Worm (Caenorhabditis elegans) whole organism, mixed stage, embryonic: ENCODE measurements around the gene C10B5.1.

ENCODE experiments used
- ces-1 ChIP-seq: fragments of 150-350 bp; optimal IDR thresholded peaks from 2 replicates; lab custom pipeline; 2014; ENCODE audit warnings: missing biosample characterization, missing genetic modification reagents, missing genetic modification characterization
- elt-1 ChIP-seq: sonication (generic microtip); optimal IDR thresholded peaks from 2 replicates; lab custom pipeline; 2017; ENCODE audit warnings: missing genetic modification characterization, mild to moderate bottlenecking, missing compliant biosample characterization, antibody characterized with exemption, moderate library complexity, borderline replicate concordance; ENCODE audit not compliant: insufficient read depth
- elt-3 ChIP-seq: fragments of 150-350 bp; optimal IDR thresholded peaks from 2 replicates; lab custom pipeline; 2014; ENCODE audit warnings: missing biosample characterization, missing genetic modification characterization
- nhr-12 ChIP-seq: fragments of 150-350 bp; optimal IDR thresholded peaks from 2 replicates; lab custom pipeline; 2014; ENCODE audit warnings: missing biosample characterization, missing genetic modification characterization
- nhr-237 ChIP-seq: fragments of 150-350 bp; optimal IDR thresholded peaks from 2 replicates; lab custom pipeline; 2014; ENCODE audit warnings: missing biosample characterization, missing genetic modification characterization
- nhr-28 ChIP-seq: fragments of 150-350 bp; optimal IDR thresholded peaks from 2 replicates; lab custom pipeline; 2014; ENCODE audit warnings: missing biosample characterization, missing genetic modification characterization
- nhr-76 ChIP-seq: sonication (generic microtip); optimal IDR thresholded peaks from 2 replicates; lab custom pipeline; 2017; ENCODE audit warnings: missing biosample characterization, missing genetic modification characterization
- tbx-8 ChIP-seq: fragments of 200-800 bp; sonication (Bioruptor generic); optimal IDR thresholded peaks from 2 replicates; lab custom pipeline; 2018; ENCODE audit warnings: mild to moderate bottlenecking, missing genetic modification characterization, moderate library complexity, missing compliant biosample characterization

DNA sequence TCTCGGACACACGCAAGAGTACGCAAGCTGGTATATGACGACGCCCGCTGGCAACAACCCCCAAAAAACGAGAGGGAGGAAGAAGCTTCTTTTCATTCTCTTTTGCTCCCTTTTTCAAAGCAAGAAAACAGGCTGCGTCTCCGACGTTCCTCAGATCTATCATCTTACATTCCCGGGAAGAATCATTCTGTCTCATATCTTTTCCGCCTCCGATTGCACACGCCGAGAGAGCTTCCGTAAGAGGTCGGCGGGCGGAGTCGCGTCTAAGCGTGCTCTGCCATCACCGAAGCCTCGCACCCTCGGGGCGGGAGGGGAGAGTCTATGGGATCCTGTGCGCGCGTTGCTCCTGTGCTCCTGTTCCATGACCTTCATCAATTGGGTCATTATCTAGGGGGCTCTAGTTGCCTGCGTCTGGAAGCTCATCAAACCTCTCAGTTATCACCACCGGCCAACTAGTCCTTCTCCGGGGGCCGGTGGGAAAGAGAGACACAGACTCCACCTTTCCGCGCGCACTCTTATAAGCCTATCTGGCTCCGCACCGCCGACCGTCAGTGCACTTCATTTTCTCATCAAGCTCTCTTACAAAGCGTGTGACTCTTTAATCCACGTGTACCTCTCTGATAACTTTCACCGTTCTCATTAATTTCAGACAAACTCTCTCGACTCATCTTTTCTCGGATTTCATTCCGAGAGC, 35.4 kb upstream of the C10B5.1 start, which contains the start of the genes slc-17.8 and asns-1:
- TF ChIP-seq nhr-76 (tag; lab: Kevin White, UChicago) (no peak), nhr-28 (tag; lab: Kevin White, UChicago) (no peak), tbx-8 (GFP tag; lab: Kevin White, UChicago) (no peak), elt-1 (tag; lab: Kevin White, UChicago) (no peak), ces-1 (GFP tag; lab: Kevin White, UChicago) (no peak), nhr-12 (tag; lab: Kevin White, UChicago) (no peak), nhr-237 (no peak), elt-3 (tag; lab: Kevin White, UChicago) (no peak)
